Worm (Caenorhabditis elegans): Measurements from ENCODE around the gene C49F8.1.

C49F8.1 gene

ce11 chrX:13358573-13358972 is 6.2 kb downstream of the C49F8.1 start (continued):
- TF ChIP-seq zip-11 (GFP tag; IDR thresholded peaks at IDR 0.05) (no peak), dmd-6 (GFP tag; IDR thresholded peaks at IDR 0.05) (peak; percentile 99), nhr-6 (tag; optimal IDR thresholded peaks at IDR 0.05) (peak; percentile 78), aha-1 (tag) (peak; percentile 99), ctbp-1 (GFP tag; IDR thresholded peaks at IDR 0.05) (no peak), T26A8.4 (GFP tag; IDR thresholded peaks at IDR 0.05) (peak; percentile 68), arid-1 (GFP tag; conservative IDR thresholded peaks at IDR 0.05) (no peak), zfp-3 (GFP tag; conservative IDR thresholded peaks at IDR 0.05) (no peak), gei-8 (GFP tag; optimal IDR thresholded peaks at IDR 0.05) (peak; percentile 89), saeg-2 (GFP tag; IDR thresholded peaks at IDR 0.05) (0 out of 2 replicates have a peak, but pooled peaks have one; percentile 20), D1046.2 (GFP tag; IDR thresholded peaks at IDR 0.05) (no peak), zag-1 (tag; optimal IDR thresholded peaks at IDR 0.05) (no peak), snpc-1.2 (GFP tag; IDR thresholded peaks at IDR 0.05) (no peak), php-3 (GFP tag; IDR thresholded peaks at IDR 0.05) (peak; percentile 45; the same call in 1 of the 2 replicates), F37D6.2 (tag; optimal IDR thresholded peaks at IDR 0.05) (no peak), hlh-11 (tag; optimal IDR thresholded peaks at IDR 0.05) (peak; percentile 95), pha-4 (GFP tag; IDR thresholded peaks at IDR 0.05) (no peak), pha-4 (tag; optimal IDR thresholded peaks at IDR 0.05) (no peak), attf-4 (tag; optimal IDR thresholded peaks at IDR 0.05) (no peak), daf-16 (GFP tag; optimal IDR thresholded peaks at IDR 0.05) (peak in 1 of 2 experiments; percentile 40), daf-16 (tag; optimal IDR thresholded peaks at IDR 0.05) (peak; percentile 58), dmd-8 (GFP tag; IDR thresholded peaks at IDR 0.05) (no peak), cey-2 (tag; optimal IDR thresholded peaks at IDR 0.05; ENCODE audit: borderline replicate concordance, insufficient read depth) (peak; percentile 14), R02D3.7 (tag; optimal IDR thresholded peaks at IDR 0.05) (no peak), F26F4.8 (GFP tag; conservative IDR thresholded peaks at IDR 0.05) (no peak), daf-12 (tag; optimal IDR thresholded peaks at IDR 0.05) (no peak), unc-62 (GFP tag; optimal IDR thresholded peaks at IDR 0.05 in 1 of 2) (peak in 1 of 2 experiments; percentile 98), unc-62 (tag; optimal IDR thresholded peaks at IDR 0.05) (no peak)

DNA sequence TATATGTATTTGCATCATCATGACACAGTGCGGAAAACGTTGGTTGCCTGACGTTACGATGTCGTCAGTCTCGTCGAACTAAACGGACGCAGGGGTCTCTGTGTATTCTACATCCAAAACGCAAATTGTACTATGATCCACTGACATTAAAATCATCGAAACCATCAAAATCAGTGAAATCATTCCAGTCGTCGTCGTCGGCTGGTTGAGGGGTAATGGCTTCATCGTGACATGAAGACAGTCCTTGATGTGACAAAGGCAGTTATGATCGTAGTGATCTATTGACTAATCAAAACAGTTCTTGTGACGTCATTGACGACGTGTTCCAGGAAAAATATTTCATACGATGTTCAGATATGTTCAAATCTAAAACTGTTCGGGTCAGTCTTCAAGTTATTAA is 7.1 kb downstream of the C49F8.1 start:
- TF ChIP-seq mxl-3 (GFP tag; optimal IDR thresholded peaks at IDR 0.05), result peak; percentile 45
- TF ChIP-seq nhr-48 (tag; optimal IDR thresholded peaks at IDR 0.05), result peak; percentile 32
- TF ChIP-seq hlh-11 (tag; optimal IDR thresholded peaks at IDR 0.05), result peak; percentile 12
- TF ChIP-seq hlh-30 (tag; optimal IDR thresholded peaks at IDR 0.05; ENCODE audit: insufficient read depth), result peak; percentile 54
- TF ChIP-seq R02D3.7 (tag; optimal IDR thresholded peaks at IDR 0.05), result no peak
- TF ChIP-seq nhr-28 (tag; optimal IDR thresholded peaks at IDR 0.05), result peak; percentile 60
- TF ChIP-seq mdl-1 (tag; optimal IDR thresholded peaks at IDR 0.05), result peak in 1 of 2 experiments; percentile 48
- TF ChIP-seq set-16 (GFP tag; IDR thresholded peaks at IDR 0.05), result no peak

DNA sequence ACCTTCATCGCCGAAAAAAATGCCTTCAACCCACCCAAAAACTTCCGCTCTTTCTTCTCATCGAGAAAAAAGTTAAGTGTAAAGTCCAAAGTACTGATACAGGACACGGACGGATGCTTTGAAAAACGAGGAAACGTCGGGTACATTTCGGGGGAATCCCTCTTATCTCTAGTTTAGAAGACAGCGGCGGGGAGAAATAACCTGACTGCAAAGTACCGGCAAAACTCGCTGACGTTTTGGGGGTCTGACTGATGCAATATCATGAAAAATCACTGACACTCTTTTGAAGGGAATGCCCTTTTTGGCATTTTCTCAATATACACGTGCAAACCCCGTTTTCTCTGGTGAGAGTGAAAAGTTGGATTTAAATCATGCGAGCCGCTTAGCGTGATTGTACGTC is 8.3 kb downstream of the C49F8.1 start:
- peak; percentile 88 for TF ChIP-seq tra-1 (GFP tag; IDR thresholded peaks at IDR 0.05)
- TF ChIP-seq dmd-8 (GFP tag; IDR thresholded peaks at IDR 0.05), result no peak
- TF ChIP-seq Y48G9A.11 (GFP tag; IDR thresholded peaks at IDR 0.05), result no peak
- TF ChIP-seq ztf-11 (tag; optimal IDR thresholded peaks at IDR 0.05), result no peak
- TF ChIP-seq F10B5.3 (tag; optimal IDR thresholded peaks at IDR 0.05), result no peak
- TF ChIP-seq ceh-44 (GFP tag; IDR thresholded peaks at IDR 0.05), result no peak
- TF ChIP-seq nhr-237 (tag; optimal IDR thresholded peaks at IDR 0.05), result no peak
- no peak for TF ChIP-seq skn-1 (tag; optimal IDR thresholded peaks at IDR 0.05)
- TF ChIP-seq nhr-41 (GFP tag; IDR thresholded peaks at IDR 0.05), result no peak
- peak; percentile 77; the same call in 1 of the 2 replicates for TF ChIP-seq mxl-2 (GFP tag; conservative IDR thresholded peaks at IDR 0.05)
- TF ChIP-seq zip-11 (GFP tag; IDR thresholded peaks at IDR 0.05), result no peak
- TF ChIP-seq unc-62 (GFP tag; optimal IDR thresholded peaks at IDR 0.05 in 1 of 2), result peak in 1 of 2 experiments; percentile 67
- no peak for TF ChIP-seq unc-62 (tag; optimal IDR thresholded peaks at IDR 0.05)
- 0 out of 2 replicates have a peak, but pooled peaks have one; percentile 41 for TF ChIP-seq hmg-1.1 (GFP tag; IDR thresholded peaks at IDR 0.05)
- TF ChIP-seq egl-27 (tag; optimal IDR thresholded peaks at IDR 0.05), result no peak
- no peak for TF ChIP-seq vab-7 (GFP tag; IDR thresholded peaks at IDR 0.05)
- no peak for TF ChIP-seq F44E2.7 (GFP tag; IDR thresholded peaks at IDR 0.05)
- TF ChIP-seq daf-12 (tag; optimal IDR thresholded peaks at IDR 0.05), result no peak
- TF ChIP-seq ces-1 (GFP tag; optimal IDR thresholded peaks at IDR 0.05), result no peak
- no peak for TF ChIP-seq arid-1 (GFP tag; conservative IDR thresholded peaks at IDR 0.05)
- TF ChIP-seq lim-7 (GFP tag; IDR thresholded peaks at IDR 0.05), result no peak
- no peak for TF ChIP-seq spr-1 (tag; optimal IDR thresholded peaks at IDR 0.05)

All from whole organism, L4 larva.